Fruit fly (Drosophila melanogaster): ENCODE data around the gene Ets65A.

dm6 chr3L:6143188-6143755, 45.9 kb downstream of the Ets65A start, which contains the start of gene Lcp65Ad:
- TF ChIP-seq Mio (GFP tag; optimal IDR thresholded peaks at IDR 0.05) (no peak), brk (GFP tag; optimal IDR thresholded peaks at IDR 0.05) (no peak)
